Worm (Caenorhabditis elegans): ENCODE results near the gene pdtf-1.

pdtf-1 gene

DNA sequence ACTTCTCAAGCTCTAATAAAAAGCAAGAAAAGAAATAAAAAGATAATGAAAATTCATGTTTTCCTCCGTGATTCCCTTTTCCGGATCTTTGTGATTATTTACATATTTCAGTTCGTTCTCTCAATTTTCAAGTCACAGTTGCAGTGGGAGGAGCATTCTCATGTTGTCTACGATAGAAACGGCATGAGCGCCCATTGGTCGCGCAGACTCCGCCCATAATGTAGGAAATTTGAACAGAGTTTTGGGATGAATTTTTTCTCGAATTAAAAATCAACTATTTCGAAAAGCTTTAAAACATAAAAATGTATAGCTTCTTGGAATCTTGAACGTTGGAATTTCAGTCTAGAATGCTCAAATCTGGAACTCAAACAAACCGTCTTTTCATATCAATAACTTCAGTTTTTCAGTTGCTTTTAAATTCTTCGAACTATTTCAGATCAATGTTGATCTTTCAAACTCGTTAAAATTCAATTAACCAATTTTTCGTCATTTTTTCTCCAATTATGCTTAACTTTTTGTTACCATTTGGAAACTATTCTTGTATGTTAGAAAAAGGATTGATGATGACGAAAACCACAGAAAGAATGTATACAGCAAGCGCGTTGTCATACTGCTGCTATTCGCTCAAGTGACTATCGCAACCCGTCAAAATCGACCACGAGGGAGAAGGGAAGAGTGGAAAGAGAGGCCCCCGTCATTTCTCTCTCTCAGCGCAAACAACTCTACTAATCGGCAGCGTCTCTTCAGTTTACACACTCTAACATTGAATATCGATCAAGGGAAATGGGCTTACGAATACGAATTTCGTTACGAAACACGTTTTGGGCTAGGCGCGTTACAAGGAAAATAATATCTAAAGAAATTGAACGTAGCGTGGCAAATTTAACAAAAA lies 1.0 kb upstream of the pdtf-1 start (continued):
- TF ChIP-seq cebp-1 (GFP tag; IDR thresholded peaks at IDR 0.05) (peak; percentile 79), cebp-1 (tag; optimal IDR thresholded peaks at IDR 0.05) (peak; percentile 91), C17E4.6 (GFP tag; IDR thresholded peaks at IDR 0.05) (0 out of 2 replicates have a peak, but pooled peaks have one; percentile 47), ztf-28 (GFP tag; IDR thresholded peaks at IDR 0.05) (no peak), T26A5.8 (tag; optimal IDR thresholded peaks at IDR 0.05) (no peak), mcd-1 (GFP tag; IDR thresholded peaks at IDR 0.05) (peak; percentile 55), attf-3 (GFP tag; conservative IDR thresholded peaks at IDR 0.05) (0 out of 2 replicates have a peak, but pooled peaks have one; percentile 10), hmg-20 (GFP tag; IDR thresholded peaks at IDR 0.05) (peak; percentile 77), ztf-25 (GFP tag; IDR thresholded peaks at IDR 0.05) (0 out of 2 replicates have a peak, but pooled peaks have one; percentile 14), atf-7 (tag; optimal IDR thresholded peaks at IDR 0.05) (peak; percentile 14), ceh-58 (GFP tag; IDR thresholded peaks at IDR 0.05) (0 out of 2 replicates have a peak, but pooled peaks have one; percentile 50), ccch-3 (GFP tag; optimal IDR thresholded peaks at IDR 0.05) (no peak), bed-1 (GFP tag; IDR thresholded peaks at IDR 0.05) (no peak), rcor-1 (GFP tag; IDR thresholded peaks at IDR 0.05) (peak; percentile 64), K11D2.4 (GFP tag; IDR thresholded peaks at IDR 0.05) (peak; percentile 34), hsf-1 (GFP tag; IDR thresholded peaks at IDR 0.05) (0 out of 2 replicates have a peak, but pooled peaks have one; percentile 39), K12H6.12 (tag; optimal IDR thresholded peaks at IDR 0.05) (peak; percentile 15), ztf-22 (GFP tag; optimal IDR thresholded peaks at IDR 0.05) (peak; percentile 0), rpc-1 (optimal IDR thresholded peaks at IDR 0.05) (no peak), rpc-1 (tag; optimal IDR thresholded peaks at IDR 0.05) (no peak), nhr-179 (tag; optimal IDR thresholded peaks at IDR 0.05) (no peak), F23B12.7 (tag; optimal IDR thresholded peaks at IDR 0.05; ENCODE audit: insufficient read depth) (no peak), egl-18 (GFP tag; IDR thresholded peaks at IDR 0.05) (0 out of 2 replicates have a peak, but pooled peaks have one; percentile 25), let-526 (GFP tag; IDR thresholded peaks at IDR 0.05) (peak; percentile 62; the same call in 1 of the 2 replicates), Y95B8A.8 (GFP tag; IDR thresholded peaks at IDR 0.05) (peak; percentile 58), D2030.7 (GFP tag; IDR thresholded peaks at IDR 0.05) (no peak), sptf-2 (GFP tag; optimal IDR thresholded peaks at IDR 0.05) (no peak), ceh-100 (GFP tag; IDR thresholded peaks at IDR 0.05) (peak; percentile 54), B0035.1 (tag; optimal IDR thresholded peaks at IDR 0.05) (no peak), dpl-1 (GFP tag; optimal IDR thresholded peaks at IDR 0.05) (no peak), him-1 (tag; optimal IDR thresholded peaks at IDR 0.05) (no peak), xnd-1 (tag; optimal IDR thresholded peaks at IDR 0.05) (no peak), rec-8 (tag; optimal IDR thresholded peaks at IDR 0.05) (no peak), ceh-40 (GFP tag; IDR thresholded peaks at IDR 0.05) (peak; percentile 40; the same call in 1 of the 2 replicates), F55B11.4 (tag; optimal IDR thresholded peaks at IDR 0.05; ENCODE audit: borderline replicate concordance, insufficient read depth) (no peak), somi-1 (GFP tag; optimal IDR thresholded peaks at IDR 0.05) (no peak), ztf-6 (GFP tag; IDR thresholded peaks at IDR 0.05) (no peak; the same call in 1 of the 2 replicates), ets-4 (GFP tag; optimal IDR thresholded peaks at IDR 0.05) (peak; percentile 75), Y53G8AR.9 (GFP tag; conservative IDR thresholded peaks at IDR 0.05) (peak; percentile 69), athp-1 (tag; optimal IDR thresholded peaks at IDR 0.05) (peak; percentile 55), die-1 (tag; optimal IDR thresholded peaks at IDR 0.05) (no peak), F57C9.4 (tag; optimal IDR thresholded peaks at IDR 0.05) (peak; percentile 52), ama-1 (optimal IDR thresholded peaks at IDR 0.05) (peak; percentile 90), ama-1 (GFP tag; optimal IDR thresholded peaks at IDR 0.05) (peak; percentile 17 to 82), lin-54 (GFP tag; optimal IDR thresholded peaks at IDR 0.05) (peak; percentile 68), ceh-27 (GFP tag; optimal IDR thresholded peaks at IDR 0.05) (peak; percentile 36), zim-3 (tag; optimal IDR thresholded peaks at IDR 0.05) (peak; percentile 40)

Data from whole organism, young adult.